Worm (Caenorhabditis elegans) whole organism, mixed stage, embryonic: ENCODE results near the gene bus-18.

Source experiments
- ces-1 ChIP-seq: fragments of 150-350 bp; optimal IDR thresholded peaks from 2 replicates; lab custom pipeline; 2014; ENCODE audit warnings: missing biosample characterization, missing genetic modification reagents, missing genetic modification characterization
- lsy-2 ChIP-seq: fragments of 150-350 bp; optimal IDR thresholded peaks from 2 replicates; lab custom pipeline; 2014; ENCODE audit warnings: missing biosample characterization, missing genetic modification characterization
- nhr-237 ChIP-seq: fragments of 150-350 bp; optimal IDR thresholded peaks from 2 replicates; lab custom pipeline; 2014; ENCODE audit warnings: missing biosample characterization, missing genetic modification characterization
- nhr-76 ChIP-seq: sonication (generic microtip); optimal IDR thresholded peaks from 2 replicates; lab custom pipeline; 2017; ENCODE audit warnings: missing biosample characterization, missing genetic modification characterization
- pha-4 ChIP-seq: fragments of 150-350 bp; optimal IDR thresholded peaks from 2 replicates; lab custom pipeline; 2018; ENCODE audit warnings: missing biosample characterization, missing genetic modification reagents, missing genetic modification characterization
- unc-39 ChIP-seq: fragments of 150-350 bp; optimal IDR thresholded peaks from 2 replicates; lab custom pipeline; 2014; ENCODE audit warnings: missing biosample characterization, missing genetic modification characterization
- unc-62 ChIP-seq: fragments of 150-350 bp; optimal IDR thresholded peaks from 2 replicates; lab custom pipeline; 2014; ENCODE audit warnings: missing biosample characterization, missing genetic modification reagents, missing genetic modification characterization
- zip-8 ChIP-seq: fragments of 150-350 bp; optimal IDR thresholded peaks from 2 replicates; lab custom pipeline; 2014; ENCODE audit warnings: missing biosample characterization, missing genetic modification characterization

ce11 chrV:11782809-11783440 lies 9.4 kb downstream of the bus-18 start, which contains the start of gene F55A11.11:
- TF ChIP-seq zip-8 (tag; lab: Kevin White, UChicago) (no peak), lsy-2 (tag; lab: Kevin White, UChicago) (peak; percentile 28), nhr-237 (peak; percentile 41), pha-4 (tag; lab: Kevin White, UChicago) (peak; percentile 92), nhr-76 (tag; lab: Kevin White, UChicago) (no peak), unc-39 (tag; lab: Kevin White, UChicago) (peak; percentile 52), unc-62 (GFP tag; lab: Kevin White, UChicago) (peak; percentile 73), ces-1 (no peak)
